Worm (Caenorhabditis elegans) whole organism, L4 larva: Measurements from ENCODE around the gene srh-38.

ENCODE experiments used
- ZK337.2 ChIP-seq: fragments of 200-800 bp; sonication (Bioruptor generic); IDR thresholded peaks from 2 replicates; pipeline ENCODE4 v1.3.6; 2022; ENCODE audit warnings: missing genetic modification reagents, missing genetic modification characterization, missing compliant biosample characterization
- arid-1 ChIP-seq: fragments of 200-800 bp; sonication (Bioruptor generic); conservative IDR thresholded peaks from 2 replicates; pipeline ENCODE4 v1.3.6; 2022; ENCODE audit warnings: missing genetic modification reagents, missing genetic modification characterization, missing compliant biosample characterization
- ceh-82 ChIP-seq: sonication (generic microtip); optimal IDR thresholded peaks from 2 replicates; lab custom pipeline; 2017; ENCODE audit warnings: missing biosample characterization, missing genetic modification characterization
- ctbp-1 ChIP-seq: fragments of 200-800 bp; sonication (Bioruptor generic); IDR thresholded peaks from 2 replicates; pipeline ENCODE4 v1.3.6; 2022; ENCODE audit warnings: missing genetic modification reagents, missing genetic modification characterization, missing compliant biosample characterization
- egl-27 ChIP-seq: sonication (generic microtip); optimal IDR thresholded peaks from 3 replicates; lab custom pipeline; 2017; ENCODE audit warnings: missing biosample characterization, missing genetic modification reagents, missing genetic modification characterization
- hlh-30 ChIP-seq: sonication (generic microtip); optimal IDR thresholded peaks from 2 replicates; lab custom pipeline; 2017; ENCODE audit warnings: antibody characterized with exemption, mild to moderate bottlenecking, missing genetic modification characterization, missing compliant biosample characterization; ENCODE audit not compliant: insufficient read depth
- lin-15B ChIP-seq: fragments of 150-350 bp; sonication (generic microtip); optimal IDR thresholded peaks from 3 replicates; lab custom pipeline; 2014; ENCODE audit warnings: missing biosample characterization, missing genetic modification characterization
- php-3 ChIP-seq: fragments of 200-800 bp; sonication (Bioruptor generic); IDR thresholded peaks from 2 replicates; pipeline ENCODE4 v1.3.6; 2022; ENCODE audit warnings: missing genetic modification reagents, missing genetic modification characterization, missing compliant biosample characterization
- set-16 ChIP-seq: fragments of 200-800 bp; sonication (Bioruptor generic); IDR thresholded peaks from 2 replicates; pipeline ENCODE4 v1.3.6; 2022; ENCODE audit warnings: missing genetic modification reagents, missing genetic modification characterization, missing compliant biosample characterization
- snpc-4 ChIP-seq: fragments of 150-350 bp; optimal IDR thresholded peaks from 2 replicates; lab custom pipeline; 2014; ENCODE audit warnings: missing biosample characterization, missing genetic modification characterization
- spr-1 ChIP-seq: sonication (generic microtip); optimal IDR thresholded peaks from 2 replicates; lab custom pipeline; 2016; ENCODE audit warnings: mild to moderate bottlenecking, missing genetic modification characterization, missing compliant biosample characterization
- unc-39 ChIP-seq: sonication (generic microtip); optimal IDR thresholded peaks from 2 replicates; lab custom pipeline; 2017; ENCODE audit warnings: missing biosample characterization, missing genetic modification characterization
- ztf-11 ChIP-seq: fragments of 150-350 bp; optimal IDR thresholded peaks from 2 replicates; lab custom pipeline; 2014; ENCODE audit warnings: missing biosample characterization, missing genetic modification characterization

- TF ChIP-seq ctbp-1 (no peak), php-3 (no peak), ztf-11 (tag; lab: Kevin White, UChicago) (no peak), ceh-82 (tag; lab: Kevin White, UChicago) (no peak), spr-1 (tag; lab: Kevin White, UChicago) (no peak), arid-1 (GFP tag; lab: Robert Waterston, UW) (no peak), set-16 (GFP tag; lab: Robert Waterston, UW) (no peak), hlh-30 (tag; lab: Kevin White, UChicago) (no peak), snpc-4 (tag; lab: Kevin White, UChicago) (no peak), unc-39 (tag; lab: Kevin White, UChicago) (no peak), egl-27 (no peak), ZK337.2 (GFP tag; lab: Robert Waterston, UW) (no peak), lin-15B (tag; lab: Kevin White, UChicago) (no peak)
Observed at ce11 chrV:2888681-2889080, 33.8 kb downstream of the srh-38 start, which contains the start of gene srw-4.
